Fruit fly (Drosophila melanogaster) whole organism, prepupa: ENCODE results near the gene sau.

Source experiments
- CG16779 ChIP-seq: fragments of 200-800 bp; sonication (Bioruptor generic); optimal IDR thresholded peaks from 3 replicates; lab custom pipeline; 2017; ENCODE audit warnings: missing biosample characterization, mild to moderate bottlenecking, missing genetic modification characterization
- CG7368 ChIP-seq: fragments of 200-800 bp; sonication (Bioruptor generic); optimal IDR thresholded peaks from 3 replicates; lab custom pipeline; 2016; ENCODE audit warnings: missing biosample characterization, missing genetic modification characterization
- CG8632 ChIP-seq: fragments of 200-800 bp; sonication (Bioruptor generic); optimal IDR thresholded peaks from 3 replicates; lab custom pipeline; 2016; ENCODE audit warnings: missing biosample characterization, missing genetic modification characterization
- Eip75B ChIP-seq: fragments of 200-800 bp; sonication (Bioruptor generic); optimal IDR thresholded peaks from 3 replicates; lab custom pipeline; 2016; ENCODE audit warnings: missing biosample characterization, missing genetic modification characterization
- Gug ChIP-seq: fragments of 200-800 bp; sonication (Bioruptor generic); IDR thresholded peaks from 2 replicates; pipeline ENCODE4 v1.3.6; 2022; ENCODE audit warnings: missing biosample characterization, missing genetic modification characterization
- Lpt ChIP-seq: fragments of 200-800 bp; sonication (Bioruptor generic); optimal IDR thresholded peaks from 3 replicates; lab custom pipeline; 2016; ENCODE audit warnings: missing biosample characterization, missing genetic modification characterization
- Met ChIP-seq: fragments of 200-800 bp; sonication (Bioruptor generic); optimal IDR thresholded peaks from 3 replicates; lab custom pipeline; 2016; ENCODE audit warnings: missing biosample characterization, missing genetic modification characterization
- OdsH ChIP-seq: fragments of 200-800 bp; sonication (Bioruptor generic); optimal IDR thresholded peaks from 3 replicates; lab custom pipeline; 2016; ENCODE audit warnings: missing biosample characterization, missing genetic modification characterization
- Smox ChIP-seq: fragments of 200-800 bp; sonication (Bioruptor generic); optimal IDR thresholded peaks from 3 replicates; lab custom pipeline; 2016; ENCODE audit warnings: missing biosample characterization, missing genetic modification characterization
- esn ChIP-seq: fragments of 200-800 bp; sonication (Bioruptor generic); optimal IDR thresholded peaks from 2 replicates; lab custom pipeline; 2016; ENCODE audit warnings: missing biosample characterization, mild to moderate bottlenecking, missing genetic modification characterization, moderate library complexity
- net ChIP-seq: fragments of 200-800 bp; sonication (Bioruptor generic); optimal IDR thresholded peaks from 3 replicates; lab custom pipeline; 2016; ENCODE audit warnings: missing biosample characterization, missing genetic modification characterization
- topi ChIP-seq: fragments of 200-800 bp; sonication (Bioruptor generic); optimal IDR thresholded peaks from 3 replicates; lab custom pipeline; 2016; ENCODE audit warnings: missing biosample characterization, missing genetic modification characterization

- TF ChIP-seq topi (GFP tag; lab: Kevin White, UChicago) (no peak), Met (GFP tag; lab: Kevin White, UChicago) (no peak), Gug (GFP tag; lab: Robert Waterston, UW) (no peak), Lpt (no peak), CG8632 (GFP tag; lab: Kevin White, UChicago) (no peak), Eip75B (GFP tag; lab: Kevin White, UChicago) (no peak), Smox (no peak), CG16779 (no peak), CG7368 (no peak), esn (GFP tag; lab: Kevin White, UChicago) (no peak), net (no peak), OdsH (GFP tag; lab: Kevin White, UChicago) (no peak)
Measured at dm6 chr2L:2252745-2253144, 26.6 kb downstream of the sau start, which contains the start of gene CG17234.
